Fruit fly (Drosophila melanogaster): ENCODE results near the gene CG6707.

The CG6707 gene

DNA sequence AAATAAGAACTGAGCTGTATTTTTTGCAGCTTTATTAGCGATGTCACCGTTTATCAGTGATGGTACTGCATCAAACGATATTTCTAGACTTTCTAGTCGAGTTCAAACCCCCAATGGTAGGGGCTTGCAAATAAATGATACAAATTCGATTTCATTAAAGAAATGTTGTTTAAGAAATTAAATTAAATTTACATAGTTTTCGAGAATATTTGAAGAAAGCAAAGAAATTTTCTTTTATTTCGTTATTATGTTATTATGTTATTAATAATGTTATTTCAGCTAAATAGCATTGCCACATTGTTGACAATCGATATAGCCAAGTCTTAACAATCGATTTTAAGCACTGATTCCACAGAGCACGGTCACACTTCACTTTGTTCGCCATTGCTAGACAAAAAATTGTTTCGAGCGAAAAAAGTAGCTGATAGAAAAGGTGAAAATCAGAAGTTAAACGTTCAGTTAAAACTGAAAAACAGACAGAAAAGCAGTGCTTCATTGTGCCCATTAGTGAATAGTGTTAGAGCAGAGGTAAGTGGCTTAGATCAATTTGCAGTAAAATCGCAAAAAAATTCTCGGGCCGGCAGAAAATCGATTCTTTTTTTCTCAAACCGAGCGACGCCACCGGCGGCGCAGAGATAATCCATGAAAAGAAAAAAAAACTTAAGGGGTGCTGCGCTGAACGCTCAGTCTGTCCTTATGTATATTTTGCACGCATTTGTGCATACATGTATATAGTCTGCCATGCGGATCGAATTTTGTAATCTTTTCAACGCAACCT lies 33.9 kb downstream of the CG6707 start, which contains the start of the genes iPLA2-VIA and Ciz1:
TSS of gene iPLA2-VIA (minus strand) at position 75 of the 778 bp plus-strand sequence.
TSS of gene Ciz1 (plus strand) at position 365 of the 778 bp plus-strand sequence.
- TF ChIP-seq fd85E (GFP tag; optimal IDR thresholded peaks at IDR 0.05) = no peak
- no peak for TF ChIP-seq Sox15 (GFP tag; optimal IDR thresholded peaks at IDR 0.05)
- no peak for TF ChIP-seq OdsH (GFP tag; optimal IDR thresholded peaks at IDR 0.05)
- TF ChIP-seq net (GFP tag; optimal IDR thresholded peaks at IDR 0.05) = no peak
- TF ChIP-seq Eip78C (GFP tag) = peak; percentile 60
- TF ChIP-seq CG3919 (GFP tag; optimal IDR thresholded peaks at IDR 0.05) = no peak
- TF ChIP-seq topi (GFP tag; optimal IDR thresholded peaks at IDR 0.05) = no peak
- peak; percentile 19 for TF ChIP-seq dsx (GFP tag; optimal IDR thresholded peaks at IDR 0.05; ENCODE audit: poor library complexity, severe bottlenecking)
- TF ChIP-seq svp (GFP tag) = no peak
- TF ChIP-seq CG10669 (GFP tag; optimal IDR thresholded peaks at IDR 0.05) = no peak
- TF ChIP-seq esn (GFP tag; optimal IDR thresholded peaks at IDR 0.05) = peak; percentile 20
- TF ChIP-seq ss (GFP tag; optimal IDR thresholded peaks at IDR 0.05) = peak in 1 of 2 experiments; percentile 30
- no peak for TF ChIP-seq acj6 (GFP tag; optimal IDR thresholded peaks at IDR 0.05)
- TF ChIP-seq lz (GFP tag; optimal IDR thresholded peaks at IDR 0.05) = peak; percentile 44
- TF ChIP-seq pdm3 (GFP tag; optimal IDR thresholded peaks at IDR 0.05) = no peak
- TF ChIP-seq CG32006 (GFP tag; optimal IDR thresholded peaks at IDR 0.05) = no peak
- peak; percentile 42 for TF ChIP-seq CG10631 (GFP tag; optimal IDR thresholded peaks at IDR 0.05)
- peak; percentile 13 for TF ChIP-seq CG31627 (GFP tag; optimal IDR thresholded peaks at IDR 0.05)
- TF ChIP-seq CG6854 (GFP tag; optimal IDR thresholded peaks at IDR 0.05) = peak; percentile 47
- TF ChIP-seq CG8632 (GFP tag; optimal IDR thresholded peaks at IDR 0.05) = no peak
- TF ChIP-seq Sox14 (GFP tag; optimal IDR thresholded peaks at IDR 0.05) = peak; percentile 46
- TF ChIP-seq CG3032 (tag; optimal IDR thresholded peaks at IDR 0.05) = peak; percentile 22

DNA sequence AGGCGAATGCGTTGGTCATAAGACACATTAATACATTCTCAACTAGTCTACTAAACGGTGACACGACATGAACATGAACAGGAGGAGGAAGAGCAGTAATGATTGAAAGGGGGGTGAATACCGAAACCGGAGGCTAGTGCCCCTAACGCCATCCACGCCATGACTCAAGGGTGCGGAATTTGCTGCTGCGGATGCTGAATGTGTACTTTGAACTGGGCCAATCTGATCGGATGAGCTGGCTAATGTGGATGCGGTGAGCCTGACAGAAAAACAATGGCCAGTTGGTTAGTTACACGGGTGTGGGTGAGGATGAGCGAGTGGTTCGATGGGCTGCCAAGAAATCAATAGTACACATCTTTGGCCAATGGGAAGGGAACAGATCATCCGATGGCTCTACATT lies 34.7 kb downstream of the CG6707 start:
- TF ChIP-seq eg (GFP tag; IDR thresholded peaks at IDR 0.05) (no peak), CG6854 (GFP tag; optimal IDR thresholded peaks at IDR 0.05) (peak; percentile 30), CG11762 (GFP tag; optimal IDR thresholded peaks at IDR 0.05; ENCODE audit: insufficient read depth) (no peak), Blimp-1 (GFP tag; optimal IDR thresholded peaks at IDR 0.05) (no peak), CG6808 (GFP tag; optimal IDR thresholded peaks at IDR 0.05) (peak; percentile 54), ss (GFP tag; optimal IDR thresholded peaks at IDR 0.05) (peak; percentile 6 to 46), Lpt (GFP tag; optimal IDR thresholded peaks at IDR 0.05) (no peak)

DNA sequence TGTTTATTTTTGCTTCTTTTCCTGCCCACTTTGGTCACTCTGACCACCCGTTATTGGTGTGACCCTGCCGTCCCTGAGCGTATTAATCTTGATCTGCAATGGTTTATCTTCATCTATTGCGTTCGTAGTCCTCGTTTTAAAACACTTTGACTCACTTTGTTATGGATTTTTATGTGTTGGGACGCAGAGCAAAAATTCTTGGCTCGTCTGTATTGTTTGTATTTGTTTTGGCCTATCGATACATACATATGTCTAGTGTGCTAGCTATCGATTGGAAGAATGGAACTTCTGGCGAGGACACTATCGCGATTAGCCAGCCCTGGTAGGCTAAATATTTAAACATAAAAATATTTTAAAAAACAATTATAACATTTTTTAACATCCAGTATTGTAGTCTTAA lies 38.8 kb downstream of the CG6707 start, which contains the start of gene CG10809:
TSS of gene CG10809 (minus strand) at position 266 of the 400 bp plus-strand sequence.
- no peak for TF ChIP-seq ss (GFP tag; optimal IDR thresholded peaks at IDR 0.05)
- TF ChIP-seq CG31627 (GFP tag; optimal IDR thresholded peaks at IDR 0.05) = no peak
- peak; percentile 12 for TF ChIP-seq lz (GFP tag; optimal IDR thresholded peaks at IDR 0.05)
- TF ChIP-seq fd59A (GFP tag; optimal IDR thresholded peaks at IDR 0.05) = no peak
- TF ChIP-seq CG10669 (GFP tag; optimal IDR thresholded peaks at IDR 0.05) = no peak
- TF ChIP-seq svp (GFP tag) = peak; percentile 65
- TF ChIP-seq CG7368 (GFP tag; optimal IDR thresholded peaks at IDR 0.05) = no peak
- TF ChIP-seq Sox102F (GFP tag; optimal IDR thresholded peaks at IDR 0.05) = no peak
- peak; percentile 99 for TF ChIP-seq fkh (GFP tag; optimal IDR thresholded peaks at IDR 0.05)
- no peak for TF ChIP-seq Met (GFP tag; optimal IDR thresholded peaks at IDR 0.05)
- peak; percentile 11 for TF ChIP-seq Sox14 (GFP tag; optimal IDR thresholded peaks at IDR 0.05)
- TF ChIP-seq CG10631 (GFP tag; optimal IDR thresholded peaks at IDR 0.05) = peak; percentile 26
- no peak for TF ChIP-seq CG6808 (GFP tag; optimal IDR thresholded peaks at IDR 0.05)
